Worm (Caenorhabditis elegans): Measurements from ENCODE around the gene K10D11.6.

DNA sequence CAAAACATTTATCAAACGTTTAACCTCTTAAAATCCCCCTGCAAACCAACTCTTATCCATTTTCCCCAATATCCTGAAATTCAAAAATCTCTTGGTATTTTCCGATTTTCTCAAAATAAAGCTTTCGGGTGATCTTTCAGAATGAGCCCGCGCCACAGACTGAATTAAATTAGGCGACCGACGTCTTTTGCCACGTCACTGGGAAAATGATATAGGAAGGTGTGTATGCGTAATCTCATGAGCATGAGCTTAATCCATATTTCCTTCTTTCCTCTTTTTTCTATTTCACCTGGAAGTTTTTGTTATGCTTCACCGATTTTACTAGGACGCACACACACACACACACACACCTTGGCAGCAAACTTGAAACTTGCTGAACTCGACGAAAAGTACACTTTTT, 31.8 kb upstream of the K10D11.6 start:
- no peak for TF ChIP-seq fkh-10 (GFP tag; optimal IDR thresholded peaks at IDR 0.05)
- no peak for TF ChIP-seq fos-1 (tag; optimal IDR thresholded peaks at IDR 0.05)

All from whole organism, L4 larva.